Worm (Caenorhabditis elegans) whole organism, early embryonic: ENCODE measurements around the gene F37A8.5.

Source experiments
- ama-1 ChIP-seq: fragments of 150-350 bp; optimal IDR thresholded peaks from 2 replicates; lab custom pipeline; 2014
- ets-7 ChIP-seq: sonication (generic microtip); optimal IDR thresholded peaks from 2 replicates; lab custom pipeline; 2016; ENCODE audit warnings: missing genotype, missing genetic modification characterization, missing compliant biosample characterization
- flt-1 ChIP-seq: fragments of 200-800 bp; sonication (Bioruptor generic); IDR thresholded peaks from 2 replicates; pipeline ENCODE4 v1.3.6; 2022; ENCODE audit warnings: missing genetic modification characterization, missing compliant biosample characterization

- no peak for TF ChIP-seq ets-7
- no peak for TF ChIP-seq flt-1 (GFP tag; lab: Robert Waterston, UW)
- TF ChIP-seq ama-1 (lab: Kevin White, UChicago): no peak
Observed at ce11 chrIII:3926801-3927200, 29.6 kb upstream of the F37A8.5 start.
